Worm (Caenorhabditis elegans): Measurements from ENCODE around the gene Y11D7A.19.

DNA sequence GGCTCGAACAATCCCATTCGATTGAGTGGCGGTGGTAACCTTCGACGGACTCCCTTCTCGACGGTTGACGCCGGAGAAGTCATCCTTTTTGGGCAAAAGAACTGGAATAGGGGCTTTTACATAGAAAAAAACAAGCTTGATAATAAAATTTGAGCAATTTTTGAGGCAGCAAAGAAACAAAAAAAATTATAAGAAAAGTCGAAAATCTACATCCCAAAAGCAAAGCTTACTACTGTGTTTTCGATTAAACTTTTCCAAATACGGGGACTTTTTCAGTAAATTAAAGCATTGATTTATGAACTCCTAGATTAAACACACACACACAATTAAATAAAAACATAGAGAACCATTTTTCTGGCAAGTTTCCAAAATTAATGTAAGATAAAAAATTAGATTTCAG is 10.3 kb downstream of the Y11D7A.19 start, which contains the start of gene Y11D7A.9:
- TF ChIP-seq Y55F3AM.14 (GFP tag; optimal IDR thresholded peaks at IDR 0.05) (no peak), fos-1 (tag; optimal IDR thresholded peaks at IDR 0.05) (no peak), unc-62 (GFP tag; optimal IDR thresholded peaks at IDR 0.05) (no peak), C34F6.9 (tag; optimal IDR thresholded peaks at IDR 0.05) (no peak), lin-39 (tag; optimal IDR thresholded peaks at IDR 0.05) (no peak), skn-1 (tag; optimal IDR thresholded peaks at IDR 0.05) (no peak), lsy-2 (tag; optimal IDR thresholded peaks at IDR 0.05) (no peak), snpc-4 (tag; optimal IDR thresholded peaks at IDR 0.05) (no peak)

Data from whole organism, L2 larva.